Fruit fly (Drosophila melanogaster) whole organism, larva: ENCODE data around the gene MED15.
A peak's percentile ranks its signal among the peaks of the same experiment; 100 is the strongest.
"Not testable (repeated sequence)": the region's sequence is repeated elsewhere in the genome, so short reads cannot be mapped to it uniquely, and the experiment has no call there.

Source experiments
- noc ChIP-seq: fragments of 200-800 bp; sonication (Bioruptor generic); optimal IDR thresholded peaks from 3 replicates; lab custom pipeline; 2019; ENCODE audit warnings: missing biosample characterization, mild to moderate bottlenecking, missing genetic modification characterization, moderate library complexity

Gene MED15

DNA sequence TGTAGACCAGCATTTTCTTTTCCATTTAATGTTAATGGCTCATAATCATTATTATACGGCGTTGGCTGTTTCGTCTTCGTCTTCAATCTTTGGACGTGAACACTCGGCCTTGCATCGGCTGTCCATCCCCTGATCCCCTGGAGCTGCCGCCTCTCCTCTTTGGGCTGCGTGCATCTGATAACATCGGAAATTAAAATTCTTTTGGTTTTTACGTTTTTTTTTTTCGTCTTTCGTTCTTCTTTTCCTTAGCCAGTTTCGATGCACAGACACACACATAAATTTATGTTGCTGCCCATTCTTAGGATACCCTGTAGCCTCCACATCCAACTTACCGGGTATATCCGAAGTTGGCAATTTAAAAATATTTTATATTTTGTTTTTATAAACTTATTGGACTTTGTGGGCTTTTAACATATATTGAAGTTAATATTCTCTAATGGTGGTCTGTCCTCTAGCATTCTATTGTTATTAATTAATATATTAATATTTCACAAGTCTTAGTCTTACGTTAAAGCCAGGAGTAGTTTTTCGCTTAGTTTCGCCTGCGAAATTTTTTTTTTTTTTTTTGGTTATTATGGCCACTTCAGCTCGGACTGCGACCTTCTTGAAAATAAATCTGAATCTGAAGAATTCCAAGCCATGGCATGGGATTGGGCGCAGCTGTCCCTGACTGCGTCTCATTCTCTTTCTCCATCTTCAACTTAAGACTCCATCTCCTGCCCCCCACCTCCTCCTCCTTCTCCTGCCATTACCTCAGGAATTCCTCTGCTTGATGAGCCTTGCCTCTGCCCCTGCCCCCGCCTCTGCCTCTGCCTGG is 32.0 kb upstream of the MED15 start:
- no peak for TF ChIP-seq noc (tag; lab: Kevin White, UChicago)

DNA sequence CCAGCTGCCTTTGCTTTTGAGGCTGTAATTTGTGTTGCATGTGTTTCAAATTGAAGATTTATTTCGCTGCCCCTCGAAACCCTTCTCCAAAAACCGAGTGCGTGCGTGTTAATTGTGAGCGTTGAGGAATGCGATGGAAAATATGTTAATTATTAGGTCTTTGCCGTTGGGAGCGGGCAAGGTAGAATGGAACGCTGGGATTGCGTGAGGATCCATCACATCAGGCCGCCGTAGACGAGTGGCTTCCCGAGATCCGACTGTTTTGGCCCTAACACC is 31.4 kb upstream of the MED15 start:
- TF ChIP-seq noc (tag; lab: Kevin White, UChicago), result no peak

DNA sequence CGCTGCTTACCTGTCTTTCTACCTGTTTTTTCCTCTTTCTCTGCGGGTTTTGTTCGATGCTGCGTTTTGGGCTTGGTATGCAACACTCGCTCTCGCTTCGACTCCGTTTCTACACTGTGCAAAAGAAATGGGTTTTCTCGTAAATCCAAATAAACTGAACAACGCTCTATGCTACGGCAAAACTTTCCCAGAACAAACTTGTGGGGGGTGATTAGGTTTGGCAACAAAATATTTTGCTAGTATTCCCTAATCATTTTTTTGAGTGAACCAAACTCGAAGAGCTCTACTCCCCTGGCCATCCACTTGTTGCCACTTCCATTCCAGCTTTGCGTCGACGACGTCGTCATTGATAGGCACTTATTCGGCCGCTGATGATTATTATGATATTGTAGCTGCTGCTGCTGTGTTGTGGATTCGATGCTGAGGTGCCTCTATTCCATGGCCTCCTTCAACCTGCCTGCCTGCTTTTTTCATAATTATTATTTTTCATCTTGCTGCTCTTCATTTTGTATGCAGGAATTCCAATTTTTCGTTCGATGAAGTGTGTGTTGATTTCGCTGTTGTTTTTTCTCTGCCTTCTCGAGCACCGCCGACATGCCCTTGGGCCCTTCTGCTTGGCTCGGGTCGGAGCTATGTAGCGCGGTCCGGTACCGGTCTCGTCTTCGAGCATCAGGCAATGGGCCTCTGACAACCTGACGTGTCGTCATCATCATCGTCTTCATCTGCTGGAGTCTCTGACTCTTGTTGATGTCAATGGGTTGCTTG is 30.7 kb upstream of the MED15 start:
- no peak for TF ChIP-seq noc (tag; lab: Kevin White, UChicago)

DNA sequence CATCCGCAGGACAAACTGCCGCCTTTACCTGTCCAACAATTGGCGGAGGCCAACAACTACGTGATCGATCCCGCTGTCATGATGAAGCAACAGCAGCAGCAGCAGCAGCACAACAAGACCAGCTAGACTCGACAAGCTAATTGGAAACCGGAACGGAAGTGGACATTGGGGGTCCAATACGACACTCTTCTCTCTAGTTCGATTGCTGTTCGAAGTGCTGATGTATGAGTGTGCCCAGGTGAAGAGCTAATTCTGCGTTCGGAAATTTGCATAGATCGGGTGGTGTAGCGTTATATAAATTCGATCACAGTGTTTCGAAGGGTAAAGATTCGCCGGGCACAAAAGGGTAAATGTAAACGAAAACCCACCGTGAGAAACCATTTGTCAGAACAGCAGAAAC is 25.7 kb upstream of the MED15 start:
- no peak for TF ChIP-seq noc (tag; lab: Kevin White, UChicago)

DNA sequence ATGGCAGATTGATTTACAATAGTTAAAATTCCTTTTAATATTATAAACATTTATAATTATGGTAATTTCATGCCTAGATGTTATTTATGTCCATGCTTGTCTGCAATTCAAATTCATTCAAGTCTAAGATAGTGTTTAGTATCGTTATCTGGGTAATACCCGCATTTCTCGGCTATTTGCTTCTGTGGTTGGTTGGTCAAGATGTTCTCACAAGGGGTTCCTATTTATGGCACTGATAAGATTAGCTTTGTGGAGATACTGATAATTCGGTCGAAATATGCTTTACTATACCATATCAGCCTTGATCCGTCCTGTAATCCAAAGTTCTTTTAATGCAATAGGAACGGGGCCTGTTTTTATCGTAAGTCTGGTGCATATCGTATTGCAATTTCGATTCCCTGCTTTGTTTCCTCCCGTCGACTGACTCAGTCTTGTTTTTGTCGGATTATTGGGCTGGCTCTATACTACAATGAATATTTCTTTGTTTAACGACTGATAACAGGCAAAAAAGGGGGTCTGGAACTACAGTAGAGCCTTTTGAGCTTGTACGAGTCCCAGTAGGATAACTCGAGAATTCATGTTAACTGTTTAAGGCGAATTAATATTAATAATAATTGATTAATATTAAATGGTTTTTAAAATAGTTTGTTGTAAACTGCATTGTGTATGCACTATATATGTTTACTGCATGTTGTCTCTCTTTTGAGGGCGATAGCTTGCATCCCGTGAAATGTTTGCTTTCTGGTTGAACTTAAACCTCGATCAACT is 20.9 kb upstream of the MED15 start:
- TF ChIP-seq noc (tag; lab: Kevin White, UChicago), result no peak

DNA sequence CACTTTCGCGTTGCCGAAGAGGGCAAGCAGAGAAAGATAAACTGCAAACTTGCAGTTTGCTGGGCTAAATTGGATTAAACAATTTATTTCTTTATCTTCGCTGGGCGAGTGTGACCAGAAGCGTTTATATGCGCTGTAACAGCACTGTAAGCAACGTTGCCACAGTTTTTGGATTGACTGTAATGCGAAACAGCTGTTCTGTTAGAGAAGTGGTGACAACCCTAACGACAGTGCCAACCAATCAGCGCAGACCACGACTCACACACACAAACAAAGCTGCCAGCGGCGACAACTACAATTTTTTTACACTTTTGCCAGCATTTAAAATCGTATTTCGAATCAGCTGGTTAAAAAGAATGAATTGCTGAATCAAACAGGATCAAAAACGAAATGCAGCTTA is 19.9 kb upstream of the MED15 start, which contains the start of the genes crq and shv:
Gene crq (minus strand): TSS at position 153 of the 400 bp plus-strand sequence.
Gene shv (plus strand): TSS at position 237 of the 400 bp plus-strand sequence.
- no peak for TF ChIP-seq noc (tag; lab: Kevin White, UChicago)

DNA sequence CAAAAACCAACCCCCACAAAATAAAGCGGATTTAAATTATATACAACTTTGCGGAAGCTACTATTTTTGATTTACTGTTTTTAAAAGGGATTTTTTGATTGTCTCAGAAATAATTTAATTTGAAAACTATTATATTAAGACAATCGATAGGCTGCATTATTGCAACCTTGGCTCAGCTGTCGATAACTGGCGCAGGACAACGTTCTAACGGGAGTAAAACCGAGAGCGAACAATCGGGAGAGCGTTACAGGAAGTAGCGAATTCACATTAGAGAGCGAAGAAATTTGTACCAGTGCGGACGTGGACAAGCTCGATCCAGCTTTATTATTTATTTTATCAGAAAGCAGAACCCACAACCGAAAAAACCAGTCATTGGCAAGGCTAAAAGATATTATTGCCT is 17.5 kb upstream of the MED15 start, which contains the start of gene CG4133:
Gene CG4133 (plus strand): TSS at position 258 of the 400 bp plus-strand sequence.
- not testable (repeated sequence) for TF ChIP-seq noc (tag; lab: Kevin White, UChicago)

DNA sequence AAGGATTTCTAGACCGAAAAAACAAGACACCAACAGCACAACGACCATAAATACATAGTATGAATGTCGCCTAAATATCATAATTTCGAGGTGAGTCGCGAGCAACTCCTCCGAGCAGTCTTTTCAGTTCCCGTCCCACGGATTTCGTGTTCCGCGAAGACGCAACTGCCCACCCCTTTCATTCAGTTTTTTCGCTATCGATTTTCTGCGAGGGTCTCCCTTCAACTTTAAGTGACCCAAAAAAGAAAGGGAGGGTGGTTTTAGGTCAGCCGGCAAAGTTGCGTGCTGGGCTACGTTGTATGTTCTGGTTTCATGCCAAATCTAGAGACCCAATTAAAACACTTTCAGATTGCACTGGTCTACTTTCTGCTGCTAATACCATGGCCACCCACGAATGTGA is 17.1 kb upstream of the MED15 start:
- TF ChIP-seq noc (tag; lab: Kevin White, UChicago), result no peak

DNA sequence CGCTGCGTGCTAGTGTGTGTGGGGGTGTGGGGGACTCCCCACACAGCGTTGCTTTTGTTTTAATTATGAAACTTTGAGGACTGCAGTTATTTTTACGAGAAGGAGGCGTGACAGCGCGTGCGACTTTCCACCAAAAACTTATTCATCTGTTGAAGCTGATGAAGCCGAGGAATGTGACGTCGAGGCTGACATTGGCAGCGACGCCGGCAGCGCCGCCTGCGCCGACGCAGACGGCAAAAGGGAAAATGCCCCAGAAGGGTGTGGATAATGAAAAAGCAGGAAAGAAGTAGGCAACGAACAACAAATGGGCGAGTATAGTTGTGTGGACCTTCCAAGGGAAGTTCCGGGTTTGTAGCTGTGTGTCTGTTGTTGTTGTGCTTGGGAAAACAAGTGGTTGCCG is 5.1 kb upstream of the MED15 start:
- no peak for TF ChIP-seq noc (tag; lab: Kevin White, UChicago)

DNA sequence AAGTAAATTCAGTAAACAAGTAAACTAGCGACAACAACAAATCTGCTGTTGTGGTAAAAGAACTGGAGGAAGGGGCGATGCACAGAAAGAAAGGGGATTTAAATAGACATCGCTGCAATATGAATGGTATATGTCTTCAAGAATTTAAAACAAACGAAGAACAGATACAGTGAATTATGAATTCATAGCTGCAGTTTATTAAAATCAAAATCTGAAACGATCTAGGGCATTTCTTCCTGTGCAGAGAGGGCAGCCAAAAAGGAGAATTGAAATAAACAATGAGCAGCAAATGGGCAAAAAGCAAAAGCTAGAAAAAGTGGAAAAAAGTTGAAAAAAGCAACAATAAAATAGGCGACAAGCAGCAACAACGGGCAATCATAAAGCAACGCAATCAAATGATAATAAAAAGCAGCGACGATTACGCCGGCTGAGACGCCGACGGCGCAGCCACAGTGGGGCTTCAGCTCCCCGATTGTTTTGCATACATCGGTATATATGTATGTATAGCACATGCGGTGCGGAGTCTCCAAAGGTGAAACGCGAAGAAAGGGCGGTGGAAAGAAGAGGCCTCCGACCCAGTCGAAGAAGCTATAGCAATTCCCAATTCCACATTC is 4.0 kb upstream of the MED15 start:
- peak; percentile 82 for TF ChIP-seq noc (tag; lab: Kevin White, UChicago)

DNA sequence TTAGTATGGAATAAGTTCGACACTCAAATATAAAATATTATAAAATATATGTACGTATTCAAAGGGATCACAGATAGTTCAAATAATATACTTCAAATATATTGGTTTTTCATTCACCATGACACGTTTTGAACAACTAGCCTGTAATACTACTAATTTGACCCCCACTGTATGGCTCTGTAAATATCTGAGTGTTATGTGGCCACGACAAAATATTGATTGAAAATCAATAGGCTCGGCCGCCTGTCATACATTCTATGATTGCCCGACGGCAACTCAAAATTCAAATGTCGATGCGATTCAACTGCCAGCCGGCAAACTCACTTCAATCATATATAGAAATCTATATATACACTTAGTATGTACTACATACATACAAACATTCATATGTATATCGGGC is 2.9 kb upstream of the MED15 start:
- no peak for TF ChIP-seq noc (tag; lab: Kevin White, UChicago)

DNA sequence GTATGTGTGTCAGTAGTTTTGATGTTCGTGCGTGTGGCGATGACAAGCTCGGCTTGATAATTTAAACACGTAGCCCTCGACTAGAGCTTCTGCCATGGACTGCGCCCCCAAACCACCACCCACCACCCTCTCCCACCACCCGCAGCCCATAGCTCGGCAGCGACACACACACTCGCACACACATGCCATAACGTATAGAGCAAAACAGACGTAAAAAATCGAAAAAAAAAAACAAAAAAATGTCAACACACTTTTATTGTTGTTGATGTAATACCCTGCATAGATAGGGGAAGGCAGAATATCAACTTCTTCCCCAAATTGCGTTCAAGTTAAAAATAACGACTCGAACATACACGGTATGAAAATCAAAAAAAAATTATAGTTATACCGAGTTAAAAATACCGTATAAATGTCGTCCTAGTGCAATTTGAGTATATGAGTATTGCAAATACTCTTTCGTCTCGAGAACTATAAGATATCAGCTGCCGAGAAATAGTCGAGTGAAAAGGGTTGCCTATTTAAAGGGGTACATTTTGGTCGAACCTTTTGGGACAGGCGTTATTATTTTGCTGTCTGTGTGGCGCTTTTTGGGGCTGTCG is 2.4 kb upstream of the MED15 start:
- peak; percentile 89 for TF ChIP-seq noc (tag; lab: Kevin White, UChicago)

DNA sequence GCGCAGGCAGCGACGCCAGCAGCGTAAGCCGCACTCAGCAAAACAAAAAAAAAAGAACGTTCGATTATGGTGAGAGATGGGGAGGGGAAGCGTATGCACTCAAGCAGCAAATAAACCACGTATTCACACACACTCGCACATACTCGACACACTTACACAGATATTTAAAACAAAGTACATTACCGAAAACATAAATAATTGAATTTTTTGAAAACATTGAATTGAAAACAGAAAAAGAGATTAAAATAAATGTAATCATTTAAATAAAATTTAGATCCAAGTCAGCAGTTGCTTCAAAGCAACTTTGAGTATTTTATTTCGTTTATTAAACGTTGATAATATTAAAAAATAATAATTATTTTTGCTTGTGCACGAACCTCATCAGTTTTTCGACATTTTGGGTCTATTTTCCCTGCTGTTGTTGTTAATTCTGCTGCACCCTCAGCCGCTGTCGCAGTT is 1.8 kb upstream of the MED15 start:
- TF ChIP-seq noc (tag; lab: Kevin White, UChicago), result peak; percentile 72

DNA sequence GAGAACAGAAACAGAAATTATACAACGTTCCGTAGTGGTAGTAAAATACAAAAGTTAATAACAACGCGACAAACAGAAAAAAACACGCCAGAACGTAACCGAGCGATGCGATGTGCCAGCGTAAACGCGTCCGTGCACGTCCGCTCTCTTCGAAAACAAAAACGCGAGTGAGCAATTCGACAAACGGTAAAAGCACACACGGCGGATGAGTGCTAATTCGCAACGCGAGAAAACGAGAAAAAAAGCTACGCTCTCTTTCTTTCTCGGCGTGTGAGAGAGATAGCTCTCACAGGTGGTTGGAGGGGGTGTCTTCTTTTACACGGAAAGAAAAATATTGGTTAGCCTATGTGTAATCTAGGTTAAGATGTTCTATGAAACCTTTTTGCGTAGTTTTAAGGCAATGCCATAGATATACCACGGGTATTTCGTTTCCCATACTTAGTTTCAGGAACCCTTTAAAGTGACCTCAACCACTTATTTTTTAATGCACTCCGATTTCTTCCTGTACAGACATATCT is 681 bp upstream of the MED15 start, which contains the start of gene CG4297:
Gene CG4297 (minus strand): TSS at position 128 of the 518 bp plus-strand sequence.
- TF ChIP-seq noc (tag; lab: Kevin White, UChicago), result peak; percentile 70

DNA sequence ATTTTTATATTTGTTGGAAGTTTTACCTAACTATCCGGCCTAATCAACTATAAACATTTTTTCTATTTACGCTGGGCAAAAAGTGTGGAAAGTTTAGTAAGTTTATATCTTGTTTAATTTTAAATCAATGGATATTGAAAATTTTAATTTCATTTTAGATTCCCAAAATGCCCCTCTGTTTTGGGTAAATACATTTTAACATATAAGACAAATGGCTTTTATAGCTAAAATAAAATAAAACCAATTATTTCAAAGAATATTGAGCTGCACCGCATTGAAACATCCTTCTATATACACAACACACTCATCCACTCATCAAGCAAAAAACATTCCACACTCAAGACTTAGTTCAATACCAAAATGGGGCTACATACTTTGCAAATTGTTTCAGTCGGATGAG is 3.1 kb downstream of the MED15 start, which contains the start of gene ush:
Gene ush (plus strand): TSS at position 301 of the 400 bp plus-strand sequence.
- no peak for TF ChIP-seq noc (tag; lab: Kevin White, UChicago)
